Worm (Caenorhabditis elegans) whole organism, dauer: Measurements from ENCODE around the gene T11F8.12.
"Not testable (repeated sequence)": the region's sequence is repeated elsewhere in the genome, so short reads cannot be mapped to it uniquely, and the experiment has no call there.

Source experiments
- unc-62 ChIP-seq: sonication (generic microtip); optimal IDR thresholded peaks from 2 replicates; lab custom pipeline; 2017; ENCODE audit warnings: missing biosample characterization, missing genetic modification reagents, missing genetic modification characterization

Gene T11F8.12

ce11 chrIV:5479289-5479688 is 2.8 kb downstream of the T11F8.12 start, which contains the start of gene T11F8.1:
T11F8.1 (plus strand) TSS chrIV:5479589.
- no peak for TF ChIP-seq unc-62 (GFP tag; lab: Kevin White, UChicago)

DNA sequence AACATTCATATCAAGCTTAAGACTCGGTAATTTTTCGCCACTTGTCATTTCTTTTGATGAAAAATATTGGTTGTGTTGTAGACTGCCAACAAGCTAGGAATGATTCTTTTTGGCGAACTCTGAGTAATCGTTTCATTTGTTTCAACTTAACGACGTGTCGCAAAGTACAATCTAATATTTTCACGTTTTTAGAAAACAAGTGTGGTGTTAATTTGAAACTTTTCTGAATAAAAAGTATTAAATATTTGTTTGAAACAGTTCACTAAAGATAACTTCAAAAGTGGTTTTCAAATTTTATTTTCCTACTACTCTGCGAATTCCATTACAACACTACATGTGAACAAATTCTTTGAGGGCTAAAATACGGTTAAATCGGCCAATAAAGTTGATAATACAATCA is 5.7 kb downstream of the T11F8.12 start, which contains the start of gene T11F8.4:
Gene T11F8.4, minus strand, starts transcription at position 101 of the 400 bp plus-strand sequence.
- no peak for TF ChIP-seq unc-62 (GFP tag; lab: Kevin White, UChicago)

ce11 chrIV:5473098-5473497 is 9.0 kb downstream of the T11F8.12 start:
- no peak for TF ChIP-seq unc-62 (GFP tag; lab: Kevin White, UChicago)

- no peak for TF ChIP-seq unc-62 (GFP tag; lab: Kevin White, UChicago)
Measured at ce11 chrIV:5469739-5470138, 12.4 kb downstream of the T11F8.12 start, which contains the start of gene rme-2. rme-2 (plus strand) TSS chrIV:5470026.

- TF ChIP-seq unc-62 (GFP tag; lab: Kevin White, UChicago), result not testable (repeated sequence)
Measured at ce11 chrIV:5464403-5464802, 17.7 kb downstream of the T11F8.12 start, which contains the start of gene Y52D5A.2. Y52D5A.2 (minus strand) TSS chrIV:5464503.

DNA sequence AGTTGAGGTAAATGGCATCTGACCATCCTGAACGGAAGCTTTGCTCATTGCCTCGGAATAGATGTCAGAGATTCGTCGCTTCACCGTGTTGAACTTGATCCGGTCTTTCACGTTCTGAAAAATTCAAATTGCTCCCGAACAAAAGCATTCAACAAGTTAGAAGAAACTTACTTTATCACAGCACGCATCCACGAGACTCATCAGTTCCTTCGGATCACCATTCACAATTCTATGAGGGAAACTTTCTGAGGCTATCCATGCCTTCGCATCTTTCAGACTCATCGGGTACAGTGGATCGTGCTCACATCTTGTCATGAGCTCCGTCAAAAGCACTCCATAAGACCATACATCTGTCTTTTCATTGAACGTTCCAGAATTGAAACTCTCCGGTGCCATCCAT is 19.3 kb downstream of the T11F8.12 start:
- TF ChIP-seq unc-62 (GFP tag; lab: Kevin White, UChicago), result no peak

DNA sequence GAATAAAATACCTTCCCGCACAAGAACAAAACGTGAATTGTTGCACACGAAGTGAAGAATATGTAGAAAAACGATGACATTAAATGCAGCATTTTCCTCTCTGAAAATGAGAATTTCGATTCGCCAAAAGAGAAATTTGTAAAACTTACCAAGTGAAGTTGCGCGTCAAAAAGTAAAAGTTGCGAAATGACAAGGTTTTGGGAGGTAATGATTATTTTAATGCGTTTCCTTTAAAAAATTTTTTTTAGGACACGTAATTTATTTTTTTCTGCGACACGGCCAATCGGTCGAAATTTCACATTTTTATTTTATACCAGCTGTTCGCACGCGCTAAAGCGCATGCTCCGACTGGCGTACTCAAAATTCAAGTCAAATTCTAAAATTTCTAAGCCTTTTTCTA is 26.1 kb downstream of the T11F8.12 start, which contains the start of gene Y4C6A.3:
Gene Y4C6A.3, minus strand, starts transcription at position 101 of the 400 bp plus-strand sequence.
- not testable (repeated sequence) for TF ChIP-seq unc-62 (GFP tag; lab: Kevin White, UChicago)

DNA sequence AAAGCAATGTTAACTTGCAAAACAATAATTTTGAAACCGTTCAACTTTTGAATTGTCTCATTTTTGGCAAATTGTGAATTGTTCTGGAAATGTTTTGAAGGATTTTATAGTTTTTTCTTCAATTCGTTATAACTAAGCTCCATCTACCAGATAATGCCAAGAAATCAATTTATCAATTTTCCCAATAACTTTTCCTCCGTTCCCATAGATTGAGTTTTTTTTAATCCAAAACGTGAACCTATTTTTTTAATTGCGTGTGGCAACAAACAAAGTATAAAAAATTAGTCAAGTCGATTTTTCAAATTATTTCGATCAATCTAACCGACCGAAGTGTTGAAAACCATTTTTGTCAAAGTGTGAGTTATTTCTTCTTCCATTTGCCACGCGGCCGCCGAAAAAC is 29.5 kb downstream of the T11F8.12 start, which contains the start of gene Y4C6A.4:
Gene Y4C6A.4, plus strand, starts transcription at position 301 of the 400 bp plus-strand sequence.
- TF ChIP-seq unc-62 (GFP tag; lab: Kevin White, UChicago), result no peak

DNA sequence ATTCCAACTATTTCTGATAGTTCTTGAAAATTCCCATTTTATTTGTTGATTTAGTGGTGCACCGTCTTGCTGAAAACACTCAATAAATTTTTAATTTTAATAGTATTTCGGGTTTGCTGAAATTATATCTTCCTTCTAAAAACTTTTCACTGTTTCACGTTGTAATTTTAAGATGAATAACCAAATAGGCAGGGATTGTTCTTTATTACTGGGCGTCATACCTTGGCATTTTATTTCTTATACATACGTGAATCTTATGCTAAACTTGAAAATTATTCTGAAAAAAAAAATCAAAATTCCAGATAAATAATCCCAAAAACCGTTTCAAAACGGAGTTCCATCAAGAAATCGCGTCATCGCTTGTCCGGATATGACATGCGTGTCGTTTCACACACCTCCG is 43.4 kb downstream of the T11F8.12 start, which contains the start of gene mgl-3:
Gene mgl-3, plus strand, starts transcription at position 301 of the 400 bp plus-strand sequence.
- no peak for TF ChIP-seq unc-62 (GFP tag; lab: Kevin White, UChicago)
